Fruit fly (Drosophila melanogaster) whole organism, wandering third instar larva: ENCODE results near the gene CG4267.

Source experiments
- Hr83 ChIP-seq: fragments of 200-300 bp; sonication (Bioruptor generic); optimal IDR thresholded peaks from 2 replicates; lab custom pipeline; 2016; ENCODE audit warnings: missing biosample characterization, mild to moderate bottlenecking, missing genetic modification characterization, moderate library complexity; ENCODE audit not compliant: poor library complexity, severe bottlenecking
- N ChIP-seq: fragments of >200 bp; optimal IDR thresholded peaks from 2 replicates; lab custom pipeline; 2018; ENCODE audit warnings: missing biosample characterization, missing external identifiers, missing genetic modification characterization
- OdsH ChIP-seq: fragments of 200-800 bp; sonication (Bioruptor generic); optimal IDR thresholded peaks from 2 replicates; lab custom pipeline; 2016; ENCODE audit warnings: missing biosample characterization, mild to moderate bottlenecking, missing genetic modification characterization
- br ChIP-seq: fragments of 200-800 bp; sonication (Bioruptor generic); optimal IDR thresholded peaks from 2 replicates; lab custom pipeline; 2016; ENCODE audit warnings: missing biosample characterization, missing genetic modification characterization
- h ChIP-seq: fragments of 200-800 bp; sonication (Bioruptor generic); optimal IDR thresholded peaks from 3 replicates; lab custom pipeline; 2016; ENCODE audit warnings: missing biosample characterization, mild to moderate bottlenecking, missing genetic modification characterization
- pan ChIP-seq: fragments of >200 bp; optimal IDR thresholded peaks from 2 replicates; lab custom pipeline; 2017
- psq ChIP-seq: fragments of 200-800 bp; sonication (Bioruptor generic); optimal IDR thresholded peaks from 3 replicates; lab custom pipeline; 2017; ENCODE audit warnings: missing biosample characterization, mild to moderate bottlenecking, missing genetic modification characterization, moderate library complexity

DNA sequence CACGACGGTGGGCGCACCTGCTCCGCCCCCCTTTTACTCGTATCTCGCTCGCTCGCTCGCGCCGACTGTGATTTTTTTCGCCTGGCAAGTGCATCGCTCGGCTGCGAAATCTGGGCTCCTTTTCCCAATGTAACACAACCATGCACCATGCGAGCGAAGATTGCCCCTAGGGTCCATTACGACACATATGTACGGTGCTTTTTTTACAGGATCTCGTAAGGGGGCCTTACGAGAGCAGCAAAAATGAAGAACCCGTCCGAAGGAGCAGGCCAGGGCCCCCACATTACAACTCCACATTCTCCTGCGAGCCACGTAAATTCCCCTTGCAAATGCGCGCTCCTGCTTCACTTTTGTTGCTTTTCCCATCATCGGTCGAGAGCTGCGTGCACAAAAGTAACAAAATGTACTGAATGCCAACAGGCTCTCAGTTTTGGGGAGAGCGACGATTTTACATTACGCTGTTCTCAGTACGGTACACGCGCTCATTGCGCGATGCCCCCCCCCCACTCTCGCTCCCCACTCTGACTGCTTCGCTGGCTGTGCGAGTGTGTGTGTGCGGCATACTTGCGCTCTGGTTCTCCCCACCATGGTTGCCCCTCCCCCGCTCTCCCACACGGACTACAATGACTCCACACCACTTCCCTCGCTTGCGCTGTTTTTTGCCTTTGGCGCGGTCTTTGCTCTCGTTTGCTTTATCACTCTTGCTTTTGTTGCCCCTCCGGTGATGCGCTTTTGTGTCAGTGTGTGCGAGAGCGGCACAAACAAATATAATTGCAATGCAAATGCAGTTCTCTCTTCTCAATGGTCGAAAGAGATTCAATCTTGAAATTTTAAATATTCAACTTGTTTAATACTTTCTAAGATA, 39.1 kb upstream of the CG4267 start:
- TF ChIP-seq psq (GFP tag; lab: Kevin White, UChicago) (peak; percentile 97), N (no peak), pan (lab: Kevin White, UChicago) (no peak), Hr83 (GFP tag; lab: Kevin White, UChicago) (peak; percentile 78), OdsH (GFP tag; lab: Kevin White, UChicago) (no peak), br (peak; percentile 46), h (GFP tag; lab: Kevin White, UChicago) (peak; percentile 78)
